Fruit fly (Drosophila melanogaster) whole organism, wandering third instar larva: Measurements from ENCODE around the gene Rpn11.
A peak's percentile ranks its signal among the peaks of the same experiment; 100 is the strongest.

Experiments
- Abd-B ChIP-seq: fragments of >200 bp; optimal IDR thresholded peaks from 2 replicates; lab custom pipeline; 2017; ENCODE audit warnings: missing biosample characterization, missing genetic modification characterization
- CG9705 ChIP-seq: fragments of 200-800 bp; sonication (Bioruptor generic); optimal IDR thresholded peaks from 2 replicates; lab custom pipeline; 2018; ENCODE audit warnings: missing biosample characterization, mild to moderate bottlenecking, missing genetic modification characterization
- Dfd ChIP-seq: fragments of >200 bp; optimal IDR thresholded peaks from 2 replicates; lab custom pipeline; 2017; ENCODE audit warnings: missing biosample characterization, missing genetic modification characterization
- GATAd ChIP-seq: sonication (Bioruptor generic); optimal IDR thresholded peaks from 2 replicates; lab custom pipeline; 2016; ENCODE audit warnings: missing biosample characterization, missing genetic modification characterization
- HLH106 ChIP-seq: fragments of 200-800 bp; optimal IDR thresholded peaks from 3 replicates; lab custom pipeline; 2019; ENCODE audit warnings: missing biosample characterization, mild to moderate bottlenecking, missing genetic modification characterization, moderate library complexity
- Hnf4 ChIP-seq: fragments of 200-800 bp; sonication (Bioruptor generic); optimal IDR thresholded peaks from 2 replicates; lab custom pipeline; 2016; ENCODE audit warnings: missing biosample characterization, mild to moderate bottlenecking, missing genetic modification characterization
- Hr78 ChIP-seq: fragments of >200 bp; optimal IDR thresholded peaks from 2 replicates; lab custom pipeline; 2017; ENCODE audit warnings: missing biosample characterization, missing genetic modification characterization
- Hr83 ChIP-seq: fragments of 200-300 bp; sonication (Bioruptor generic); optimal IDR thresholded peaks from 2 replicates; lab custom pipeline; 2016; ENCODE audit warnings: missing biosample characterization, mild to moderate bottlenecking, missing genetic modification characterization, moderate library complexity; ENCODE audit not compliant: poor library complexity, severe bottlenecking
- Mio ChIP-seq: sonication (Bioruptor generic); optimal IDR thresholded peaks from 2 replicates; lab custom pipeline; 2016; ENCODE audit warnings: missing biosample characterization, missing genetic modification characterization
- Myc ChIP-seq: fragments of >200 bp; optimal IDR thresholded peaks from 2 replicates; lab custom pipeline; 2017
- N ChIP-seq: fragments of >200 bp; optimal IDR thresholded peaks from 2 replicates; lab custom pipeline; 2018; ENCODE audit warnings: missing biosample characterization, missing external identifiers, missing genetic modification characterization
- OdsH ChIP-seq: fragments of 200-800 bp; sonication (Bioruptor generic); optimal IDR thresholded peaks from 2 replicates; lab custom pipeline; 2016; ENCODE audit warnings: missing biosample characterization, mild to moderate bottlenecking, missing genetic modification characterization
- Rel ChIP-seq, 2 experiments: fragments of 200-800 bp; sonication (Bioruptor generic) in 1 of 2; optimal IDR thresholded peaks; 2 replicates in 1 of 2; 3 replicates in 1 of 2; lab custom pipeline; 2016 to 2019; ENCODE audit warnings: mild to moderate bottlenecking in 2 of 2, missing biosample characterization in 2 of 2, missing genetic modification characterization in 2 of 2, moderate library complexity in 1 of 2
- Sp1 ChIP-seq: fragments of 200-800 bp; sonication (Bioruptor generic); optimal IDR thresholded peaks from 3 replicates; lab custom pipeline; 2019; ENCODE audit warnings: missing biosample characterization, mild to moderate bottlenecking, missing genetic modification characterization, moderate library complexity
- Vsx2 ChIP-seq: fragments of 200-300, 225-300 bp; sonication (Bioruptor generic); optimal IDR thresholded peaks from 2 replicates; lab custom pipeline; 2018; ENCODE audit warnings: missing biosample characterization, missing genetic modification characterization; ENCODE audit not compliant: partially characterized antibody
- brk ChIP-seq: fragments of 200-800 bp; sonication (Bioruptor generic); optimal IDR thresholded peaks from 2 replicates; lab custom pipeline; 2016; ENCODE audit warnings: missing biosample characterization, mild to moderate bottlenecking, missing genetic modification characterization
- dl ChIP-seq, 2 experiments: fragments of 175-275, 200-275 bp in 1 of 2; fragments of 200-275 bp in 1 of 2; sonication (Bioruptor generic); optimal IDR thresholded peaks; lab custom pipeline; 2018; ENCODE audit warnings: mild to moderate bottlenecking in 2 of 2, missing biosample characterization in 2 of 2, missing genetic modification characterization in 2 of 2, moderate library complexity in 2 of 2; ENCODE audit not compliant: partially characterized antibody in 2 of 2, insufficient read depth in 1 of 2
- dmrt93B ChIP-seq: fragments of 200-800 bp; sonication (Bioruptor generic); optimal IDR thresholded peaks from 2 replicates; lab custom pipeline; 2018; ENCODE audit warnings: missing biosample characterization, mild to moderate bottlenecking, missing genetic modification characterization
- dsf ChIP-seq: sonication (Bioruptor generic); optimal IDR thresholded peaks from 2 replicates; lab custom pipeline; 2016; ENCODE audit warnings: missing biosample characterization, missing genetic modification characterization, borderline replicate concordance
- ey ChIP-seq: fragments of 200-800 bp; sonication (Bioruptor generic); optimal IDR thresholded peaks from 2 replicates; lab custom pipeline; 2016; ENCODE audit warnings: missing biosample characterization, missing genetic modification characterization
- foxo ChIP-seq, 2 experiments: fragments of 200-800 bp; sonication (Bioruptor generic); optimal IDR thresholded peaks; 2 replicates in 1 of 2; 3 replicates in 1 of 2; lab custom pipeline; 2016 to 2017; ENCODE audit warnings: missing biosample characterization in 2 of 2, missing genetic modification characterization in 2 of 2
- fru ChIP-seq: fragments of 200-800 bp; sonication (Bioruptor generic); optimal IDR thresholded peaks from 3 replicates; lab custom pipeline; 2016; ENCODE audit warnings: missing biosample characterization, mild to moderate bottlenecking, missing genetic modification characterization
- h ChIP-seq: fragments of 200-800 bp; sonication (Bioruptor generic); optimal IDR thresholded peaks from 3 replicates; lab custom pipeline; 2016; ENCODE audit warnings: missing biosample characterization, mild to moderate bottlenecking, missing genetic modification characterization
- jim ChIP-seq: fragments of 175-275, 200-325 bp; sonication (Bioruptor generic); optimal IDR thresholded peaks from 2 replicates; lab custom pipeline; 2016; ENCODE audit warnings: missing biosample characterization, mild to moderate bottlenecking, missing genetic modification characterization
- pan ChIP-seq: fragments of >200 bp; optimal IDR thresholded peaks from 2 replicates; lab custom pipeline; 2017
- psq ChIP-seq: fragments of 200-800 bp; sonication (Bioruptor generic); optimal IDR thresholded peaks from 3 replicates; lab custom pipeline; 2017; ENCODE audit warnings: missing biosample characterization, mild to moderate bottlenecking, missing genetic modification characterization, moderate library complexity
- rgr ChIP-seq: fragments of 200-800 bp; sonication (Bioruptor generic); optimal IDR thresholded peaks from 3 replicates; lab custom pipeline; 2016; ENCODE audit warnings: missing biosample characterization, mild to moderate bottlenecking, missing genetic modification characterization
- sage ChIP-seq: fragments of 200-800 bp; sonication (Bioruptor generic); optimal IDR thresholded peaks from 2 replicates; lab custom pipeline; 2016; ENCODE audit warnings: missing biosample characterization, mild to moderate bottlenecking, missing genetic modification characterization
- woc ChIP-seq: sonication (Bioruptor generic); optimal IDR thresholded peaks from 2 replicates; lab custom pipeline; 2016; ENCODE audit warnings: missing biosample characterization, mild to moderate bottlenecking, missing genetic modification characterization

Gene Rpn11

DNA sequence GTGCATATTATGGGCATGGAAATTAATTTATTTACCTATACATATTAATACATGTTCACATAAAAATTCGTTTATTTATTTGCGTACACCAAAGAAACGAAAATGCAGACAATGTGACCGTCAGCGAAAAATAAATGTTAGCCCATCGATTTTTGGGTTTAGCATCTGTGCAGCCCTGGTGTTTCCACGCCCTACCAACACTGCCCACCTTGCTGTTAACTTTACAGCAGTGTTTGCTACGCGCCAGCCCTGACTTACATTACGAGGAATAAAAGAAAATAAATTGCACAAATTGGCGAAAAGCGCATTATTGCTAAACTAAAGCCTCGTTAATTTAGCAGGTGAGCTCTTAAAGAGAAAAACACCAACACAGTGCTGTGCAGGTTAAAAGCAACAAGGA lies 16.5 kb downstream of the Rpn11 start, which contains the start of the genes CG33995, CG44000 and CG44001 (continued):
- no peak for TF ChIP-seq dl (GFP tag; optimal IDR thresholded peaks at IDR 0.05; lab: Kevin White, UChicago; ENCODE audit: insufficient read depth in 1 of 2, partially characterized antibody in 2 of 2)
- peak; percentile 52 for TF ChIP-seq CG9705 (GFP tag; lab: Kevin White, UChicago)
- no peak for TF ChIP-seq Mio (GFP tag; lab: Kevin White, UChicago)
- no peak for TF ChIP-seq Hr78 (GFP tag; lab: Kevin White, UChicago)
- no peak for TF ChIP-seq dsf (GFP tag; lab: Kevin White, UChicago)
- TF ChIP-seq fru (GFP tag; lab: Kevin White, UChicago): peak; percentile 50
- TF ChIP-seq OdsH (GFP tag; lab: Kevin White, UChicago): peak; percentile 20
- TF ChIP-seq Hnf4 (GFP tag; lab: Kevin White, UChicago): no peak

DNA sequence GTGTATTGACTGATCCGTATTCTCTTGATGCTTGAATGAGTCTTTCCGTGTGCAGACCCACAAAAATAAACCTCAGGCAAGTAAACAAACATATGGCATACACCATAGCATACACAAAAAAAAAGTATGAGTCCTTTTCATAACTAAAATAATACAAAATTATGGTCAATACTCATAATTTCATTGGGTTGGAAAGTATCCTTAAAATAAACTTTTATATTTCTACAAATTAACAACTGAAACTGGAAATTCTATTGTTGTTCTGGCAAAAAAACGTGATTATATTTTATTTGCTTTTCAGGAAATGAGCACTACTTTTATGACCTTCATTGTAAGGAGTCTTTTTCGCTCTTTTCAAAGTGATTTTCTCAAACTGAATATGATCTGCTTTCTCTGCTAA lies 17.5 kb downstream of the Rpn11 start:
- TF ChIP-seq OdsH (GFP tag; lab: Kevin White, UChicago): no peak
- no peak for TF ChIP-seq Vsx2 (GFP tag; lab: Kevin White, UChicago)
- no peak for TF ChIP-seq dmrt93B (GFP tag; lab: Kevin White, UChicago)
- TF ChIP-seq pan: no peak
- no peak for TF ChIP-seq Mio (GFP tag; lab: Kevin White, UChicago)
- no peak for TF ChIP-seq Myc (lab: Kevin White, UChicago)
- no peak for TF ChIP-seq sage (GFP tag; lab: Kevin White, UChicago)

DNA sequence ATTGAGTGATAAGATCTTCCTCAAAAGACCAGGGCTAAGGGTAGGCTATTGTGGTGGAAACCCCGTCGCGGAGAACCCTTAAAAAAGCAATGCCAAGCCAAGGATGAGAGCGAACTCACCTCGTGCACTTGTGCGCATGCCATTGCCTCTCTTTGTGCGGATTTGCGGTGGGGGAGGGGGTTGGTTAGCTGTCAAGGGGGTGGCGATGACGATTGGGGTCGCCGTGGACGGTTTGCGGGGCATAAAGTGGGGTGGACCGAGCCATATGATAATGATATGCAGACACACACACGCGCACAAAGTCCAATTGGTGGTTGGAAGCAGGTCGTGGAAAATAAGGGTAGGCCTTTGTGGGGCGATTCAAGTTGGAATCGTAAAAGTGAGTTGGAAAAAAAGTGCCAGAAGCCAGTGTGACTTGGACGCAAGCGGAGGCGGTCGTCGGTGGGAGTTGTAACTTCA lies 22.2 kb downstream of the Rpn11 start, which contains the start of the genes CG14042 and SP555:
Gene CG14042 (plus strand): TSS at position 308 of the 459 bp plus-strand sequence.
Gene SP555 (plus strand): TSS at position 308 of the 459 bp plus-strand sequence.
- TF ChIP-seq Hr83 (no peak), Rel (GFP tag; optimal IDR thresholded peaks at IDR 0.05; lab: Kevin White, UChicago) (no peak), Rel (tag; optimal IDR thresholded peaks at IDR 0.05; lab: Kevin White, UChicago) (no peak), N (GFP tag; lab: Kevin White, UChicago) (no peak), Myc (lab: Kevin White, UChicago) (no peak)

- TF ChIP-seq psq (GFP tag; lab: Kevin White, UChicago) (no peak), ey (no peak), GATAd (GFP tag; lab: Kevin White, UChicago) (no peak), dmrt93B (GFP tag; lab: Kevin White, UChicago) (no peak), Vsx2 (GFP tag; lab: Kevin White, UChicago) (no peak), N (GFP tag; lab: Kevin White, UChicago) (no peak), Abd-B (GFP tag; lab: Kevin White, UChicago) (no peak), foxo (GFP tag; optimal IDR thresholded peaks at IDR 0.05; lab: Kevin White, UChicago) (no peak), dl (GFP tag; optimal IDR thresholded peaks at IDR 0.05; lab: Kevin White, UChicago; ENCODE audit: insufficient read depth in 1 of 2, partially characterized antibody in 2 of 2) (no peak), Sp1 (GFP tag; lab: Kevin White, UChicago) (no peak), brk (no peak), Rel (GFP tag; optimal IDR thresholded peaks at IDR 0.05; lab: Kevin White, UChicago) (no peak), Rel (tag; optimal IDR thresholded peaks at IDR 0.05; lab: Kevin White, UChicago) (no peak), Myc (lab: Kevin White, UChicago) (no peak)
Observed at dm6 chr2L:5036120-5036519, 23.5 kb downstream of the Rpn11 start.

dm6 chr2L:5031886-5032285 lies 27.7 kb downstream of the Rpn11 start:
- TF ChIP-seq Vsx2 (GFP tag; lab: Kevin White, UChicago): no peak
- TF ChIP-seq Dfd: peak; percentile 96

- TF ChIP-seq foxo (GFP tag; optimal IDR thresholded peaks at IDR 0.05; lab: Kevin White, UChicago) (no peak), rgr (GFP tag; lab: Kevin White, UChicago) (no peak), HLH106 (no peak), Dfd (no peak), dsf (GFP tag; lab: Kevin White, UChicago) (no peak), Hr83 (no peak), CG9705 (GFP tag; lab: Kevin White, UChicago) (no peak), Vsx2 (GFP tag; lab: Kevin White, UChicago) (no peak), dl (GFP tag; optimal IDR thresholded peaks at IDR 0.05; lab: Kevin White, UChicago; ENCODE audit: insufficient read depth in 1 of 2, partially characterized antibody in 2 of 2) (no peak), GATAd (GFP tag; lab: Kevin White, UChicago) (no peak), h (no peak), woc (no peak), pan (no peak), jim (no peak), Sp1 (GFP tag; lab: Kevin White, UChicago) (no peak)
Observed at dm6 chr2L:5031399-5031798, 28.2 kb downstream of the Rpn11 start.
